Worm (Caenorhabditis elegans) whole organism, L3 larva: ENCODE data around the gene T27E9.2.

Source experiments
- R02D3.7 ChIP-seq: fragments of 150-350 bp; optimal IDR thresholded peaks from 2 replicates; lab custom pipeline; 2014; ENCODE audit warnings: missing biosample characterization, missing genetic modification characterization
- ZK546.5 ChIP-seq: sonication (generic microtip); optimal IDR thresholded peaks from 2 replicates; lab custom pipeline; 2017; ENCODE audit warnings: missing biosample characterization, missing genetic modification characterization
- aly-2 ChIP-seq: fragments of 150-350 bp; optimal IDR thresholded peaks from 2 replicates; lab custom pipeline; 2014; ENCODE audit warnings: missing biosample characterization, missing genetic modification characterization
- ama-1 ChIP-seq: fragments of 150-350 bp; optimal IDR thresholded peaks from 2 replicates; lab custom pipeline; 2018
- ceh-16 ChIP-seq: sonication (generic microtip); optimal IDR thresholded peaks from 2 replicates; lab custom pipeline; 2017; ENCODE audit warnings: missing biosample characterization, missing genetic modification characterization
- ceh-28 ChIP-seq: fragments of 150-350 bp; optimal IDR thresholded peaks from 2 replicates; lab custom pipeline; 2014; ENCODE audit warnings: missing biosample characterization, missing genetic modification reagents, missing genetic modification characterization
- ceh-82 ChIP-seq: fragments of 150-350 bp; optimal IDR thresholded peaks from 2 replicates; lab custom pipeline; 2014; ENCODE audit warnings: missing biosample characterization, missing genetic modification characterization
- ceh-9 ChIP-seq: sonication (generic microtip); optimal IDR thresholded peaks from 2 replicates; lab custom pipeline; 2018; ENCODE audit warnings: missing biosample characterization, missing genetic modification characterization
- daf-12 ChIP-seq: fragments of 150-350 bp; optimal IDR thresholded peaks from 2 replicates; lab custom pipeline; 2014; ENCODE audit warnings: missing biosample characterization, missing genetic modification reagents, missing genetic modification characterization
- egl-27 ChIP-seq: sonication (generic microtip); optimal IDR thresholded peaks from 4 replicates; lab custom pipeline; 2017; ENCODE audit warnings: missing biosample characterization, missing genetic modification reagents, missing genetic modification characterization
- egl-5 ChIP-seq: fragments of 150-350 bp; optimal IDR thresholded peaks from 2 replicates; lab custom pipeline; 2017; ENCODE audit warnings: missing biosample characterization, missing genetic modification reagents, missing genetic modification characterization, inconsistent platforms
- elt-1 ChIP-seq: fragments of 150-350 bp; optimal IDR thresholded peaks from 2 replicates; lab custom pipeline; 2014; ENCODE audit warnings: missing biosample characterization, missing genetic modification characterization
- elt-2 ChIP-seq: sonication (generic microtip); optimal IDR thresholded peaks from 2 replicates; lab custom pipeline; 2016; ENCODE audit warnings: missing genetic modification reagents, mild to moderate bottlenecking, missing genetic modification characterization, missing compliant biosample characterization
- elt-3 ChIP-seq, 3 experiments: fragments of 150-350 bp in 1 of 3; sonication (generic microtip) in 2 of 3; optimal IDR thresholded peaks; 2 replicates in 2 of 3; 4 replicates in 1 of 3; lab custom pipeline; 2014 to 2017; ENCODE audit warnings: missing biosample characterization in 3 of 3, missing genetic modification characterization in 3 of 3
- eor-1 ChIP-seq, 2 experiments: fragments of 150-350 bp; optimal IDR thresholded peaks; 2 replicates each; lab custom pipeline; 2014 to 2018; ENCODE audit warnings: missing biosample characterization in 2 of 2, missing genetic modification characterization in 2 of 2
- fkh-10 ChIP-seq: sonication (generic microtip); optimal IDR thresholded peaks from 2 replicates; lab custom pipeline; 2017; ENCODE audit warnings: missing biosample characterization, missing genetic modification reagents, missing genetic modification characterization
- fkh-2 ChIP-seq: fragments of 150-350 bp; optimal IDR thresholded peaks from 2 replicates; lab custom pipeline; 2014; ENCODE audit warnings: missing biosample characterization, missing genetic modification reagents, missing genetic modification characterization
- fos-1 ChIP-seq: fragments of 150-350 bp; optimal IDR thresholded peaks from 2 replicates; lab custom pipeline; 2014; ENCODE audit warnings: missing biosample characterization, missing genetic modification characterization
- hmg-11 ChIP-seq: sonication (generic microtip); optimal IDR thresholded peaks from 2 replicates; lab custom pipeline; 2016; ENCODE audit warnings: missing genetic modification characterization, missing compliant biosample characterization
- jun-1 ChIP-seq: fragments of 150-350 bp; optimal IDR thresholded peaks from 2 replicates; lab custom pipeline; 2014; ENCODE audit warnings: missing biosample characterization, missing genetic modification reagents, missing genetic modification characterization
- lin-15B ChIP-seq: fragments of 150-350 bp; optimal IDR thresholded peaks from 2 replicates; lab custom pipeline; 2014; ENCODE audit warnings: missing biosample characterization, missing genetic modification characterization
- lin-39 ChIP-seq: fragments of 150-350 bp; optimal IDR thresholded peaks from 2 replicates; lab custom pipeline; 2018; ENCODE audit warnings: missing biosample characterization, missing genetic modification reagents, missing genetic modification characterization
- lsy-12 ChIP-seq: sonication (generic microtip); optimal IDR thresholded peaks from 2 replicates; lab custom pipeline; 2016; ENCODE audit warnings: mild to moderate bottlenecking, missing genetic modification characterization, missing compliant biosample characterization
- mdl-1 ChIP-seq: fragments of 150-350 bp; optimal IDR thresholded peaks from 2 replicates; lab custom pipeline; 2014; ENCODE audit warnings: missing biosample characterization, missing genetic modification characterization
- mml-1 ChIP-seq: fragments of 150-350 bp; sonication (generic microtip); optimal IDR thresholded peaks from 3 replicates; lab custom pipeline; 2014; ENCODE audit warnings: missing biosample characterization, missing genetic modification characterization
- nfya-1 ChIP-seq: sonication (generic microtip); optimal IDR thresholded peaks from 2 replicates; lab custom pipeline; 2017; ENCODE audit warnings: missing genetic modification characterization, mild to moderate bottlenecking, missing compliant biosample characterization, antibody characterized with exemption, moderate library complexity; ENCODE audit not compliant: insufficient read depth
- nhr-11 ChIP-seq: fragments of 150-350 bp; optimal IDR thresholded peaks from 2 replicates; lab custom pipeline; 2014; ENCODE audit warnings: missing biosample characterization, missing genetic modification characterization
- nhr-12 ChIP-seq: fragments of 150-350 bp; optimal IDR thresholded peaks from 2 replicates; lab custom pipeline; 2014; ENCODE audit warnings: missing biosample characterization, missing genetic modification characterization
- nhr-23 ChIP-seq: fragments of 150-350 bp; optimal IDR thresholded peaks from 2 replicates; lab custom pipeline; 2014; ENCODE audit warnings: missing biosample characterization, missing genetic modification reagents, missing genetic modification characterization
- nhr-237 ChIP-seq: fragments of 150-350 bp; optimal IDR thresholded peaks from 2 replicates; lab custom pipeline; 2014; ENCODE audit warnings: missing biosample characterization, missing genetic modification characterization
- nhr-25 ChIP-seq: sonication (generic microtip); optimal IDR thresholded peaks from 2 replicates; lab custom pipeline; 2017; ENCODE audit warnings: missing biosample characterization, missing genetic modification characterization
- nhr-28 ChIP-seq: fragments of 150-350 bp; optimal IDR thresholded peaks from 2 replicates; lab custom pipeline; 2014; ENCODE audit warnings: missing biosample characterization, missing genetic modification characterization
- nhr-43 ChIP-seq: sonication (generic microtip); optimal IDR thresholded peaks from 2 replicates; lab custom pipeline; 2016; ENCODE audit warnings: mild to moderate bottlenecking, missing genetic modification characterization, missing compliant biosample characterization; ENCODE audit not compliant: poor library complexity, severe bottlenecking
- nhr-67 ChIP-seq: fragments of 150-350 bp; optimal IDR thresholded peaks from 2 replicates; lab custom pipeline; 2014; ENCODE audit warnings: missing biosample characterization, missing genetic modification characterization
- nhr-76 ChIP-seq: fragments of 150-350 bp; sonication (generic microtip); optimal IDR thresholded peaks from 5 replicates; lab custom pipeline; 2014; ENCODE audit warnings: missing biosample characterization, missing genetic modification characterization
- nhr-77 ChIP-seq: fragments of 150-350 bp; optimal IDR thresholded peaks from 2 replicates; lab custom pipeline; 2014; ENCODE audit warnings: missing biosample characterization, missing genetic modification characterization
- pha-4 ChIP-seq: fragments of 150-350 bp; optimal IDR thresholded peaks from 2 replicates; lab custom pipeline; 2014; ENCODE audit warnings: missing biosample characterization, missing genetic modification reagents, missing genetic modification characterization
- pqm-1 ChIP-seq: fragments of 150-350 bp; optimal IDR thresholded peaks from 2 replicates; lab custom pipeline; 2017; ENCODE audit warnings: missing biosample characterization, missing genetic modification characterization, inconsistent platforms
- sea-2 ChIP-seq: fragments of 150-350 bp; sonication (generic microtip); optimal IDR thresholded peaks from 4 replicates; lab custom pipeline; 2014; ENCODE audit warnings: missing biosample characterization, missing genetic modification reagents, missing genetic modification characterization
- skn-1 ChIP-seq: fragments of 150-350 bp; optimal IDR thresholded peaks from 2 replicates; lab custom pipeline; 2014; ENCODE audit warnings: missing biosample characterization, missing genetic modification characterization
- snpc-4 ChIP-seq: fragments of 150-350 bp; optimal IDR thresholded peaks from 2 replicates; lab custom pipeline; 2014; ENCODE audit warnings: missing biosample characterization, missing genetic modification characterization
- tbx-2 ChIP-seq: sonication (generic microtip); optimal IDR thresholded peaks from 2 replicates; lab custom pipeline; 2016; ENCODE audit warnings: mild to moderate bottlenecking, missing genetic modification characterization, missing compliant biosample characterization
- unc-39 ChIP-seq: sonication (generic microtip); optimal IDR thresholded peaks from 4 replicates; lab custom pipeline; 2017; ENCODE audit warnings: missing biosample characterization, missing genetic modification characterization
- unc-62 ChIP-seq: fragments of 150-350 bp; sonication (generic microtip); optimal IDR thresholded peaks from 4 replicates; lab custom pipeline; 2014; ENCODE audit warnings: missing biosample characterization, missing genetic modification reagents, missing genetic modification characterization
- zag-1 ChIP-seq: fragments of 150-350 bp; optimal IDR thresholded peaks from 2 replicates; lab custom pipeline; 2014; ENCODE audit warnings: missing biosample characterization, missing genetic modification characterization
- ztf-11 ChIP-seq: fragments of 150-350 bp; optimal IDR thresholded peaks from 2 replicates; lab custom pipeline; 2014; ENCODE audit warnings: missing biosample characterization, missing genetic modification characterization
- ztf-4 ChIP-seq: fragments of 150-350 bp; optimal IDR thresholded peaks from 2 replicates; lab custom pipeline; 2014; ENCODE audit warnings: missing biosample characterization, missing genetic modification characterization

T27E9.2 gene

ce11 chrIII:13465918-13466592, 3.7 kb upstream of the T27E9.2 start, which contains the start of gene cdk-5 (continued):
- TF ChIP-seq nhr-23 (tag; lab: Kevin White, UChicago), result peak; percentile 95
- TF ChIP-seq snpc-4 (tag; lab: Kevin White, UChicago), result peak; percentile 82
- TF ChIP-seq nhr-43, result peak; percentile 90
- TF ChIP-seq sea-2, result no peak
- peak; percentile 50 for TF ChIP-seq elt-2 (tag; lab: Kevin White, UChicago)
- TF ChIP-seq lin-39 (tag; lab: Kevin White, UChicago), result peak; percentile 56
- peak; percentile 76 for TF ChIP-seq lsy-12 (tag; lab: Kevin White, UChicago)
- peak; percentile 64 for TF ChIP-seq ZK546.5
- no peak for TF ChIP-seq ceh-9 (tag; lab: Kevin White, UChicago)
- TF ChIP-seq nhr-77 (tag; lab: Kevin White, UChicago), result peak; percentile 28
- peak; percentile 95 for TF ChIP-seq nfya-1
- TF ChIP-seq pqm-1 (tag; lab: Kevin White, UChicago), result peak; percentile 61

- TF ChIP-seq nhr-28 (tag; lab: Kevin White, UChicago) (no peak), ceh-82 (tag; lab: Kevin White, UChicago) (peak; percentile 33), snpc-4 (tag; lab: Kevin White, UChicago) (peak; percentile 7), nfya-1 (peak; percentile 70), nhr-25 (tag; lab: Kevin White, UChicago) (peak; percentile 37), elt-2 (tag; lab: Kevin White, UChicago) (peak; percentile 96), ztf-11 (tag; lab: Kevin White, UChicago) (no peak), ceh-28 (tag; lab: Kevin White, UChicago) (peak; percentile 89), fkh-10 (GFP tag; lab: Kevin White, UChicago) (no peak), R02D3.7 (peak; percentile 26), sea-2 (no peak), zag-1 (tag; lab: Kevin White, UChicago) (no peak), eor-1 (tag; optimal IDR thresholded peaks at IDR 0.05; lab: Kevin White, UChicago) (no peak), hmg-11 (peak; percentile 32), unc-39 (tag; lab: Kevin White, UChicago) (no peak), tbx-2 (peak; percentile 53), lsy-12 (tag; lab: Kevin White, UChicago) (peak; percentile 75), jun-1 (tag; lab: Kevin White, UChicago) (peak; percentile 85), mdl-1 (tag; lab: Kevin White, UChicago) (no peak), ZK546.5 (peak; percentile 50), nhr-11 (tag; lab: Kevin White, UChicago) (peak; percentile 54), daf-12 (tag; lab: Kevin White, UChicago) (no peak), ztf-4 (tag; lab: Kevin White, UChicago) (no peak), fos-1 (tag; lab: Kevin White, UChicago) (peak; percentile 37), mml-1 (no peak), nhr-67 (no peak), fkh-2 (tag; lab: Kevin White, UChicago) (no peak), pqm-1 (tag; lab: Kevin White, UChicago) (peak; percentile 96), nhr-12 (tag; lab: Kevin White, UChicago) (no peak), aly-2 (tag; lab: Kevin White, UChicago) (peak; percentile 85), ceh-9 (tag; lab: Kevin White, UChicago) (no peak), elt-3 (tag; optimal IDR thresholded peaks at IDR 0.05; lab: Kevin White, UChicago) (peak in 2 of 3 experiments; percentile 52 to 73), unc-62 (peak; percentile 61), nhr-43 (peak; percentile 80), ama-1 (lab: Kevin White, UChicago) (peak; percentile 99), elt-1 (tag; lab: Kevin White, UChicago) (no peak), nhr-237 (tag; lab: Kevin White, UChicago) (no peak), skn-1 (tag; lab: Kevin White, UChicago) (no peak), egl-27 (tag; lab: Kevin White, UChicago) (no peak), lin-39 (tag; lab: Kevin White, UChicago) (peak; percentile 47), pha-4 (tag; lab: Kevin White, UChicago) (peak; percentile 85), egl-5 (no peak), lin-15B (tag; lab: Kevin White, UChicago) (peak; percentile 34), ceh-16 (no peak), nhr-76 (peak; percentile 55), nhr-77 (tag; lab: Kevin White, UChicago) (peak; percentile 63), nhr-23 (tag; lab: Kevin White, UChicago) (peak; percentile 77)
- TF ChIP-seq, all 47 proteins: peak for 26
Measured at ce11 chrIII:13464493-13465362, 2.3 kb upstream of the T27E9.2 start, which contains the start of gene kel-3. Gene kel-3 (plus strand): TSS chrIII:13464820.
